Fruit fly (Drosophila melanogaster): Measurements from ENCODE around the gene Obp83b.

DNA sequence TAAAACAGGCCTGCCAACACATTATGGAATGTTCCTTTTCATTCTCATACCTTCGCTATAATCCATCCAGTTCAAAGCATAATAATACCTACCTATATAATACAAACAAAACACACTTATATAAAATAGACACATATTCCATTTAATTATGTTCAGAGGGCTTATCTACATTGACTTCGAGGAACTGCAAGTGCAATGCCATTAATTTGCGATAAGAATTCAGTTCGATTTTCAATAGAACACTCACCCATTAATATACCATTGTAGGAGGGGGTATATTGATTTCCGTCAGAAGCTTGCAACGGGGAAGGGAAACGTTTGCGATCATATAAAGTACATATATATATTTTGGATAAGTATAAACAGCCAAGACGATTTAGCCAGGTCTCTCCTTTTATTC is 48.6 kb upstream of the Obp83b start:
- TF ChIP-seq Sin3A (optimal IDR thresholded peaks at IDR 0.05) (no peak), h (optimal IDR thresholded peaks at IDR 0.05) (no peak), psq (optimal IDR thresholded peaks at IDR 0.05) (no peak), ttk (optimal IDR thresholded peaks at IDR 0.05) (no peak)

All from Kc167 (cell line).